Fruit fly (Drosophila melanogaster) whole organism: ENCODE measurements around the gene RNaseX25.

Source experiments
- pan ChIP-seq: fragments of >200 bp; optimal IDR thresholded peaks from 2 replicates; lab custom pipeline; 2017
- usp ChIP-seq: fragments of >200 bp; optimal IDR thresholded peaks from 2 replicates; lab custom pipeline; 2017; ENCODE audit warnings: missing biosample characterization, missing genetic modification characterization, mixed read lengths

DNA sequence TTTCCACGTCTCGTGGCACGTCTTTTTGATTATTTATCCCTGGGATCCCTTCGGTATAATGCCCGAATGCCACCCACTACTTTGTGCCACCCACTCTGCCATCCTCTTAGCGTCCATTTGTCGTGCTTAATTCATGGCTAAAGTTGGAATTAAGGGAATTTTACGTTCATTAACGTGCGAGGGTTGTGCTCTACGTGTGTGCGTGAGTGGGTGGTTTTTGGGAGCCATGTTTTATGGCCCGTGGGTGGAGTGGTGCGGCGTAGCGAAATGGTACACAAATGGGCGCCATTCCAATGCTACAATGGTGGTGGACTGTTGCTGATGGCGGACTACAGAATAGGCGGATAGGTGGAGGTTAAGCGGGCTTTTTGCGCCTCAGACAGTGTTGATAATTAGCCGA is 3.2 kb upstream of the RNaseX25 start:
- TF ChIP-seq usp (GFP tag; lab: Kevin White, UChicago) (no peak), pan (no peak)
